Worm (Caenorhabditis elegans): ENCODE results near the gene fard-1.

The fard-1 gene

DNA sequence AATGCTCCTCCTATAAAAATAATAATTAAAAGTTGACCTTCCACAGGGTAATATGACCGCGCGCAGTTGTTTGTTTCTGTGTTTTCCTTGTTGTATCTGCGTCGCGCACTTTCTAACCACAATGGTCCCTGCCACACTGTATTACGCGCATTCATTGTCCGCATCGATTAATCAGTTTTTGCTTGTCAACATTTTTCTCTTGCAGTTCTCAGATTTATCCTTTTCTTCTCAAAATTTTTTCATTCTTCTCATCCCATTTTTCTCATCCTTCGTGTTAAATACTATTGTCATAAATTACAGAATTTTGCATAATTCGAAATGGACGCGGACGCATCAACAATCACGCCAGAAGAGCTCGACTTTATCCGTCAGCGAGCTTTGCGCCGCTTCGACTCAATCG, 7.4 kb downstream of the fard-1 start, which contains the start of gene pfk-1.1:
Gene pfk-1.1, plus strand, starts transcription at position 301 of the 400 bp plus-strand sequence.
- TF ChIP-seq tag-97 (GFP tag; IDR thresholded peaks at IDR 0.05) (no peak), hlh-11 (tag; optimal IDR thresholded peaks at IDR 0.05) (no peak), ztf-7 (tag; optimal IDR thresholded peaks at IDR 0.05) (no peak), zip-11 (GFP tag; IDR thresholded peaks at IDR 0.05) (no peak), duxl-1 (tag; optimal IDR thresholded peaks at IDR 0.05; ENCODE audit: poor library complexity) (no peak), arid-1 (GFP tag; conservative IDR thresholded peaks at IDR 0.05) (no peak), nhr-11 (tag; optimal IDR thresholded peaks at IDR 0.05) (no peak), unc-62 (GFP tag; optimal IDR thresholded peaks at IDR 0.05 in 1 of 2) (no peak), unc-62 (tag; optimal IDR thresholded peaks at IDR 0.05) (no peak), F37D6.2 (tag; optimal IDR thresholded peaks at IDR 0.05) (no peak), zfp-3 (GFP tag; conservative IDR thresholded peaks at IDR 0.05) (no peak)

DNA sequence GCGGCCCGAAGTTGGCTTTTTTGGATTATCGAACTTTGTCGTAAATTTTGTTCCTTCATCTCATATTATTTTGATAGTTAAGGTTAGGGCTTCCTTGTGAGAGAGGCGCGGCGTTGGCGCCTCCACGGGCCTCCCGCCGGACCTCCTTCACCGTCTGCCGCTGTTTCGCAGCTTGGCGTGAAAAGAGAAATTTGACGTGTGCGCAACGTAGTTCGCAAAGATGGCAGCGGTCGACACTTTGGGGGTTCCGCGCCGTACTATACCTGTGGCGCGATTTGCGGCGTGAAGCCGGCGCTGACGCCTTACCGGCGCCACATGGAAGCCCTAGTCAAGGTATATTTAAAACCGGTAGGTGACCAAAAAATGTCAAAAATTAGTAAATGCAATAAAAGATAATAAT, 9.2 kb downstream of the fard-1 start:
- TF ChIP-seq rbr-2 (tag; optimal IDR thresholded peaks at IDR 0.05) (no peak), egl-43 (GFP tag; IDR thresholded peaks at IDR 0.05) (peak; percentile 59; the same call in 1 of the 2 replicates), tag-97 (GFP tag; IDR thresholded peaks at IDR 0.05) (0 out of 2 replicates have a peak, but pooled peaks have one; percentile 58), nhr-42 (GFP tag; IDR thresholded peaks at IDR 0.05) (0 out of 2 replicates have a peak, but pooled peaks have one; percentile 18), F49E8.2 (tag; optimal IDR thresholded peaks at IDR 0.05; ENCODE audit: borderline replicate concordance) (no peak), daf-8 (GFP tag; IDR thresholded peaks at IDR 0.05) (no peak), ctbp-1 (GFP tag; IDR thresholded peaks at IDR 0.05) (no peak), vab-7 (GFP tag; IDR thresholded peaks at IDR 0.05) (no peak), set-16 (GFP tag; IDR thresholded peaks at IDR 0.05) (peak; percentile 83), F44E2.7 (GFP tag; IDR thresholded peaks at IDR 0.05) (0 out of 2 replicates have a peak, but pooled peaks have one; percentile 42), T20F7.1 (GFP tag; optimal IDR thresholded peaks at IDR 0.05) (no peak), mes-2 (tag; optimal IDR thresholded peaks at IDR 0.05; ENCODE audit: poor library complexity, severe bottlenecking) (no peak), mxl-2 (GFP tag; conservative IDR thresholded peaks at IDR 0.05) (no peak)

ce11 chrX:2943611-2944010, 10.4 kb downstream of the fard-1 start:
- TF ChIP-seq unc-62 (GFP tag; optimal IDR thresholded peaks at IDR 0.05 in 1 of 2) (peak in 1 of 2 experiments; percentile 91), unc-62 (tag; optimal IDR thresholded peaks at IDR 0.05) (no peak), Y48G9A.11 (GFP tag; IDR thresholded peaks at IDR 0.05) (no peak), php-3 (GFP tag; IDR thresholded peaks at IDR 0.05) (no peak)

ce11 chrX:2945950-2946349, 12.8 kb downstream of the fard-1 start:
- TF ChIP-seq pqm-1 (tag; optimal IDR thresholded peaks at IDR 0.05) (no peak), set-16 (GFP tag; IDR thresholded peaks at IDR 0.05) (peak; percentile 54), nhr-111 (GFP tag; optimal IDR thresholded peaks at IDR 0.05) (no peak)

DNA sequence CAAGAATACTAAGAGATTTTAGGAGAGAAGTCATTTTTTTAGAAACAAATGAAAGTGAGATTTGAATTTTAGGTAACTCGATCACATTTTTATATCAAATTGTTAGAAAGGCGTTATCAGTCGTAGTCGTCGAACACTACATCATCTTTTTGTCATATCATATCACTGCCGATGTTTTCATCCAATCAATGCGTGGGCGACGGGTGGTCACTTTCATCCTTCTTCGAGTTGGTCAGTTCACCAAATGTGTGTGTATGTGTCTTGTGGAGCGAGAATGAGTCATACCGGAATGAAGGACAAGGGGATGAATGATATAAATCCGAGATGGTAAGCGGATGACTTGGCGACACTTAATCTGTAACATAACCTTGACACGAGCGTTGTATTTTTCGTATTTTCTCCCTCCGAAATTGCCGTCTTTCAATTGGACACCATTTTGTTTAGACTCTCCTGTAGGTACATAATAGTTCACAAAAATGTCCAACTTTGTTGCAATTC, 13.4 kb downstream of the fard-1 start, which contains the start of the genes Y41G9A.10 and Y41G9A.5:
Gene Y41G9A.10, minus strand, starts transcription at position 51 of the 498 bp plus-strand sequence.
Gene Y41G9A.5, plus strand, starts transcription at position 160 of the 498 bp plus-strand sequence.
- no peak for TF ChIP-seq tra-1 (GFP tag; IDR thresholded peaks at IDR 0.05)
- TF ChIP-seq lin-38 (GFP tag; IDR thresholded peaks at IDR 0.05), result no peak
- TF ChIP-seq hlh-30 (tag; optimal IDR thresholded peaks at IDR 0.05; ENCODE audit: insufficient read depth), result peak; percentile 48
- TF ChIP-seq mxl-3 (GFP tag; optimal IDR thresholded peaks at IDR 0.05), result peak; percentile 41
- no peak for TF ChIP-seq rbr-2 (tag; optimal IDR thresholded peaks at IDR 0.05)
- no peak for TF ChIP-seq daf-16 (GFP tag; optimal IDR thresholded peaks at IDR 0.05)
- no peak for TF ChIP-seq daf-16 (tag; optimal IDR thresholded peaks at IDR 0.05)
- TF ChIP-seq dmd-9 (GFP tag; IDR thresholded peaks at IDR 0.05), result no peak
- no peak for TF ChIP-seq sdz-12 (GFP tag; optimal IDR thresholded peaks at IDR 0.05)
- no peak for TF ChIP-seq ctbp-1 (GFP tag; IDR thresholded peaks at IDR 0.05)
- TF ChIP-seq nhr-11 (tag; optimal IDR thresholded peaks at IDR 0.05), result no peak
- no peak for TF ChIP-seq mdl-1 (tag; optimal IDR thresholded peaks at IDR 0.05)
- TF ChIP-seq F10B5.3 (tag; optimal IDR thresholded peaks at IDR 0.05), result no peak
- TF ChIP-seq aha-1 (tag), result peak; percentile 93
- peak; percentile 30 for TF ChIP-seq nhr-28 (tag; optimal IDR thresholded peaks at IDR 0.05)
- no peak for TF ChIP-seq F49E8.2 (tag; optimal IDR thresholded peaks at IDR 0.05; ENCODE audit: borderline replicate concordance)
- no peak for TF ChIP-seq daf-12 (tag; optimal IDR thresholded peaks at IDR 0.05)
- peak in 1 of 2 experiments; percentile 62 for TF ChIP-seq unc-62 (GFP tag; optimal IDR thresholded peaks at IDR 0.05 in 1 of 2)
- no peak for TF ChIP-seq unc-62 (tag; optimal IDR thresholded peaks at IDR 0.05)
- no peak for TF ChIP-seq nhr-6 (tag; optimal IDR thresholded peaks at IDR 0.05)
- TF ChIP-seq ztf-11 (tag; optimal IDR thresholded peaks at IDR 0.05), result no peak
- TF ChIP-seq mxl-2 (GFP tag; conservative IDR thresholded peaks at IDR 0.05), result no peak
